Worm (Caenorhabditis elegans) whole organism, early embryonic: Measurements from ENCODE around the gene F22F1.3.

ENCODE experiments used
- B0310.2 ChIP-seq: sonication (generic microtip); optimal IDR thresholded peaks from 2 replicates; lab custom pipeline; 2016; ENCODE audit warnings: mild to moderate bottlenecking, missing genetic modification characterization, missing compliant biosample characterization
- F13C5.2 ChIP-seq: sonication (generic microtip); optimal IDR thresholded peaks from 2 replicates; lab custom pipeline; 2017; ENCODE audit warnings: mild to moderate bottlenecking, missing genetic modification characterization, inconsistent platforms, missing compliant biosample characterization
- aly-1 ChIP-seq: sonication (generic microtip); optimal IDR thresholded peaks from 2 replicates; lab custom pipeline; 2016; ENCODE audit warnings: missing genetic modification characterization, missing compliant biosample characterization
- ama-1 ChIP-seq: fragments of 150-350 bp; optimal IDR thresholded peaks from 2 replicates; lab custom pipeline; 2014
- flt-1 ChIP-seq: fragments of 200-800 bp; sonication (Bioruptor generic); IDR thresholded peaks from 2 replicates; pipeline ENCODE4 v1.3.6; 2022; ENCODE audit warnings: missing genetic modification characterization, missing compliant biosample characterization
- hmbx-1 ChIP-seq: sonication (generic microtip); optimal IDR thresholded peaks from 2 replicates; lab custom pipeline; 2016; ENCODE audit warnings: mild to moderate bottlenecking, missing genetic modification characterization, missing compliant biosample characterization
- hmg-4 ChIP-seq: fragments of 200-800 bp; sonication (Bioruptor generic); optimal IDR thresholded peaks from 2 replicates; lab custom pipeline; 2018; ENCODE audit warnings: mild to moderate bottlenecking, missing genetic modification characterization, missing compliant biosample characterization
- pes-1 ChIP-seq: fragments of 200-800 bp; sonication (Bioruptor generic); IDR thresholded peaks from 2 replicates; pipeline ENCODE4 v1.3.6; 2022; ENCODE audit warnings: missing genetic modification reagents, missing genetic modification characterization, missing compliant biosample characterization
- sea-1 ChIP-seq: fragments of 200-800 bp; sonication (Bioruptor generic); conservative IDR thresholded peaks from 2 replicates; pipeline ENCODE4 v1.3.6; 2022; ENCODE audit warnings: missing genetic modification characterization, missing compliant biosample characterization
- tbx-11 ChIP-seq: fragments of 200-800 bp; sonication (Bioruptor generic); IDR thresholded peaks from 2 replicates; pipeline ENCODE4 v1.3.6; 2022; ENCODE audit warnings: missing genetic modification characterization, missing compliant biosample characterization

DNA sequence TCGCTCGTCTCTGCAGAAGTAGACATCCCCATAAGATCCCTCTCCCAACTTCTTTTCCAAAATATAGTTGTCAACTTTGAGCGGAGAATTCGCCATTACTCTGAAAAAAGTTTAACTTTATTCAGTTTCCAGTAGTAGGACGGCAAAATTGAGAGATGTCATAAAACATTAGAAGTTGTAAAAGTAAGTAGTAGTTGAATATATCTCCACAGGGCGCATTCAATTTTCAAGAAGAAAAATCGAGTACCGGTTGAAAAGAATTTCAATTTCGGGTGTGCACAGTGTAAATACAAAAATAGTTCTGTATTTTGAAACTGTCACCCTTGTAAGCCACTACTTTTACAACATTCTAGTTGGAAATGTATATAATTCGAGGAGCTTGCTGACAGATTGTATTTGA, 12.3 kb downstream of the F22F1.3 start, which contains the start of gene F22F1.2:
- TF ChIP-seq F13C5.2 (tag; lab: Kevin White, UChicago) (no peak), hmbx-1 (tag; lab: Kevin White, UChicago) (no peak), ama-1 (lab: Kevin White, UChicago) (no peak), flt-1 (GFP tag; lab: Robert Waterston, UW) (no peak), pes-1 (GFP tag; lab: Robert Waterston, UW) (no peak), tbx-11 (GFP tag; lab: Robert Waterston, UW) (no peak), hmg-4 (GFP tag; lab: Kevin White, UChicago) (no peak), aly-1 (tag; lab: Kevin White, UChicago) (no peak), sea-1 (GFP tag; lab: Robert Waterston, UW) (no peak), B0310.2 (tag; lab: Kevin White, UChicago) (no peak)
